Worm (Caenorhabditis elegans): Measurements from ENCODE around the gene pgp-7.

ce11 chrX:10902723-10903322 lies 32.8 kb upstream of the pgp-7 start, which contains the start of gene acbp-3:
- TF ChIP-seq sox-2 (GFP tag; IDR thresholded peaks at IDR 0.05) (no peak), pqm-1 (tag; optimal IDR thresholded peaks at IDR 0.05) (no peak), pha-4 (tag; optimal IDR thresholded peaks at IDR 0.05) (no peak), lin-11 (tag; optimal IDR thresholded peaks at IDR 0.05) (no peak), C08G9.2 (tag; optimal IDR thresholded peaks at IDR 0.05) (no peak), sdc-2 (tag; optimal IDR thresholded peaks at IDR 0.05) (no peak), odd-2 (tag; optimal IDR thresholded peaks at IDR 0.05) (no peak), ceh-22 (tag; optimal IDR thresholded peaks at IDR 0.05) (no peak), hlh-8 (tag; optimal IDR thresholded peaks at IDR 0.05) (no peak), nhr-232 (tag; optimal IDR thresholded peaks at IDR 0.05) (no peak), ref-2 (tag; optimal IDR thresholded peaks at IDR 0.05) (no peak), pat-9 (tag; optimal IDR thresholded peaks at IDR 0.05) (no peak), ceh-31 (tag; optimal IDR thresholded peaks at IDR 0.05) (no peak)

Data from whole organism, late embryonic.